Worm (Caenorhabditis elegans) whole organism, L2 larva: Measurements from ENCODE around the gene T06D4.2.

Experiments used
- F13H6.1 ChIP-seq: sonication (generic microtip); optimal IDR thresholded peaks from 2 replicates; lab custom pipeline; 2016; ENCODE audit warnings: missing genetic modification characterization, missing compliant biosample characterization
- Y55F3AM.14 ChIP-seq: fragments of 200-800 bp; sonication (Bioruptor generic); optimal IDR thresholded peaks from 2 replicates; lab custom pipeline; 2018; ENCODE audit warnings: mild to moderate bottlenecking, missing genetic modification characterization, missing compliant biosample characterization
- ZK546.5 ChIP-seq: sonication (generic microtip); optimal IDR thresholded peaks from 2 replicates; lab custom pipeline; 2017; ENCODE audit warnings: missing biosample characterization, missing genetic modification characterization
- alr-1 ChIP-seq: fragments of 150-350 bp; optimal IDR thresholded peaks from 2 replicates; lab custom pipeline; 2014; ENCODE audit warnings: missing biosample characterization, missing genetic modification characterization
- aly-2 ChIP-seq: fragments of 150-350 bp; optimal IDR thresholded peaks from 2 replicates; lab custom pipeline; 2014; ENCODE audit warnings: missing biosample characterization, missing genetic modification characterization
- blmp-1 ChIP-seq: sonication (generic microtip); optimal IDR thresholded peaks from 2 replicates; lab custom pipeline; 2017; ENCODE audit warnings: missing genetic modification characterization, mild to moderate bottlenecking, missing compliant biosample characterization, antibody characterized with exemption, moderate library complexity; ENCODE audit not compliant: insufficient read depth
- ceh-16 ChIP-seq: fragments of 150-350 bp; optimal IDR thresholded peaks from 2 replicates; lab custom pipeline; 2014; ENCODE audit warnings: missing biosample characterization, missing genetic modification characterization
- ceh-82 ChIP-seq: fragments of 150-350 bp; optimal IDR thresholded peaks from 2 replicates; lab custom pipeline; 2014; ENCODE audit warnings: missing biosample characterization, missing genetic modification characterization
- crh-2 ChIP-seq: sonication (generic microtip); optimal IDR thresholded peaks from 2 replicates; lab custom pipeline; 2017; ENCODE audit warnings: missing biosample characterization, missing genetic modification characterization
- elt-1 ChIP-seq: fragments of 150-350 bp; optimal IDR thresholded peaks from 2 replicates; lab custom pipeline; 2014; ENCODE audit warnings: missing biosample characterization, missing genetic modification characterization
- elt-3 ChIP-seq: sonication (generic microtip); optimal IDR thresholded peaks from 2 replicates; lab custom pipeline; 2017; ENCODE audit warnings: missing biosample characterization, missing genetic modification characterization
- gmeb-1 ChIP-seq: fragments of 150-350 bp; optimal IDR thresholded peaks from 2 replicates; lab custom pipeline; 2014; ENCODE audit warnings: missing biosample characterization, missing genetic modification characterization
- lin-11 ChIP-seq: fragments of 150-350 bp; sonication (generic microtip); optimal IDR thresholded peaks from 2 replicates; lab custom pipeline; 2014; ENCODE audit warnings: missing biosample characterization, missing genetic modification characterization, inconsistent platforms, mixed read lengths
- lin-13 ChIP-seq: fragments of 150-350 bp; optimal IDR thresholded peaks from 2 replicates; lab custom pipeline; 2014; ENCODE audit warnings: missing biosample characterization, missing genetic modification reagents, missing genetic modification characterization
- lin-39 ChIP-seq: fragments of 150-350 bp; optimal IDR thresholded peaks from 2 replicates; lab custom pipeline; 2014; ENCODE audit warnings: missing biosample characterization, missing genetic modification reagents, missing genetic modification characterization
- lsy-2 ChIP-seq, 2 experiments: fragments of 150-350 bp in 1 of 2; sonication (generic microtip) in 1 of 2; optimal IDR thresholded peaks; 2 replicates each; lab custom pipeline; 2014 to 2017; ENCODE audit warnings: missing biosample characterization in 2 of 2, missing genetic modification characterization in 2 of 2
- mab-5 ChIP-seq: fragments of 150-350 bp; optimal IDR thresholded peaks from 2 replicates; lab custom pipeline; 2014; ENCODE audit warnings: missing biosample characterization, missing genetic modification characterization
- mbf-1 ChIP-seq: sonication (generic microtip); optimal IDR thresholded peaks from 2 replicates; lab custom pipeline; 2017; ENCODE audit warnings: missing biosample characterization, missing genetic modification characterization
- mdl-1 ChIP-seq, 2 experiments: fragments of 150-350 bp in 1 of 2; sonication (generic microtip) in 1 of 2; optimal IDR thresholded peaks; 2 replicates each; lab custom pipeline; 2017; ENCODE audit warnings: missing biosample characterization in 2 of 2, missing genetic modification characterization in 2 of 2
- nhr-11 ChIP-seq: fragments of 150-350 bp; optimal IDR thresholded peaks from 2 replicates; lab custom pipeline; 2014; ENCODE audit warnings: missing biosample characterization, missing genetic modification characterization
- nhr-237 ChIP-seq: fragments of 150-350 bp; optimal IDR thresholded peaks from 2 replicates; lab custom pipeline; 2014; ENCODE audit warnings: missing biosample characterization, missing genetic modification characterization
- nhr-6 ChIP-seq: fragments of 150-350 bp; optimal IDR thresholded peaks from 2 replicates; lab custom pipeline; 2014; ENCODE audit warnings: missing biosample characterization, missing genetic modification characterization
- nhr-77 ChIP-seq: fragments of 150-350 bp; optimal IDR thresholded peaks from 2 replicates; lab custom pipeline; 2014; ENCODE audit warnings: missing biosample characterization, missing genetic modification characterization
- peb-1 ChIP-seq: fragments of 150-350 bp; optimal IDR thresholded peaks from 2 replicates; lab custom pipeline; 2014; ENCODE audit warnings: missing biosample characterization, missing genetic modification characterization
- sma-3 ChIP-seq: sonication (generic microtip); optimal IDR thresholded peaks from 2 replicates; lab custom pipeline; 2016; ENCODE audit warnings: missing genetic modification reagents, missing genetic modification characterization, missing compliant biosample characterization
- sma-9 ChIP-seq, 2 experiments: fragments of 150-350 bp in 1 of 2; sonication (generic microtip) in 1 of 2; optimal IDR thresholded peaks; 2 replicates each; lab custom pipeline; 2014 to 2016; ENCODE audit warnings: missing genetic modification characterization in 2 of 2, mild to moderate bottlenecking in 1 of 2, missing biosample characterization in 1 of 2, missing compliant biosample characterization in 1 of 2, missing genetic modification reagents in 1 of 2, moderate library complexity in 1 of 2
- unc-39 ChIP-seq: fragments of 150-350 bp; optimal IDR thresholded peaks from 2 replicates; lab custom pipeline; 2014; ENCODE audit warnings: missing biosample characterization, missing genetic modification characterization
- ztf-11 ChIP-seq: sonication (generic microtip); optimal IDR thresholded peaks from 2 replicates; lab custom pipeline; 2017; ENCODE audit warnings: missing biosample characterization, missing genetic modification characterization

The T06D4.2 gene

DNA sequence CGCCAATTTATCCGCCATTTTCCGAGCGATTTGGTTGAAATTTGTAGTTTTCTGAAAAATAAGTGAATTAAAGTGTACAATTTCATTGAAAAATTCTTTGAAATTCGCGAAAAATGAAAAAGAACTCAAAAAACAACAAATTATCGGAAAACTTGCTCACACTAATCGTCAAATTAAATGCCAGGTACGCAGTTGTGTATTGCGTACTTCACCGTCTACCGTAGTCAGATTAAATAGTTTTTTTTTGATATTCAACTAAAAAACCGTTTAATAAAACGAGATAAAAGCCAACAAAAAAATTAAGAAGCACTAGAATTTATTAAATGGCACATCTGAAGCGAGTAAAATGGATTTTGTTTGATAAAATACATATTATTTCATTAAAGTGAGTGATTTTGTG lies 40.8 kb downstream of the T06D4.2 start, which contains the start of gene bath-28:
Gene bath-28 (minus strand): TSS at position 51 of the 400 bp plus-strand sequence.
- TF ChIP-seq elt-3: no peak
- TF ChIP-seq Y55F3AM.14 (GFP tag; lab: Kevin White, UChicago): no peak
- TF ChIP-seq blmp-1: no peak
- no peak for TF ChIP-seq nhr-237 (tag; lab: Kevin White, UChicago)
- TF ChIP-seq aly-2 (tag; lab: Kevin White, UChicago): no peak
- TF ChIP-seq crh-2 (tag; lab: Kevin White, UChicago): no peak
- no peak for TF ChIP-seq lin-39 (tag; lab: Kevin White, UChicago)
- TF ChIP-seq ceh-82 (tag; lab: Kevin White, UChicago): no peak
- no peak for TF ChIP-seq nhr-6 (tag; lab: Kevin White, UChicago)
- no peak for TF ChIP-seq peb-1 (tag; lab: Kevin White, UChicago)
- no peak for TF ChIP-seq gmeb-1
- TF ChIP-seq ztf-11 (tag; lab: Kevin White, UChicago): no peak
- TF ChIP-seq elt-1 (tag; lab: Kevin White, UChicago): no peak
- TF ChIP-seq mab-5 (tag; lab: Kevin White, UChicago): no peak

DNA sequence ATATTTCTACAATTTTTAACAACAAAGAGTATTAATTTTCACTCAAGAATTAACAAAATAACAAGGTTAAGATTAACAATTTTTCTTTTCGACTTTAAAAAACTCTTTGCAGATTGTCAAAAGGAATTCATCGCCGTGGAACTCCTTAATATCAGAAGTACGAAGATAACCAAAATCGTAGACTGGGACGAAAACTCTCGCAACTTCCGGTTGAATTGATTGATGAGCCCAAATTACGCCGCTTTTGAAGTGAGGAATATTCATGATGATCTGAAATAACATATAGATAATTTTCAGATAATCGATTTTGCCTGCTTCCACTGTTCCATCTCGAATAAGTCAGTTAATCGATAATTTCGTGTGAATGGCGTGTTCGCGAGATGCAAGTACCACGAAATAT lies 42.0 kb downstream of the T06D4.2 start, which contains the start of gene F14D2.15:
Gene F14D2.15 (minus strand): TSS at position 101 of the 400 bp plus-strand sequence.
- TF ChIP-seq lsy-2 (tag; optimal IDR thresholded peaks at IDR 0.05; lab: Kevin White, UChicago) (no peak), lin-11 (tag; lab: Kevin White, UChicago) (no peak), mbf-1 (tag; lab: Kevin White, UChicago) (no peak), sma-9 (GFP tag; optimal IDR thresholded peaks at IDR 0.05; lab: Kevin White, UChicago) (no peak), sma-9 (tag; optimal IDR thresholded peaks at IDR 0.05; lab: Kevin White, UChicago) (no peak), sma-3 (GFP tag; lab: Kevin White, UChicago) (no peak), mab-5 (tag; lab: Kevin White, UChicago) (no peak), nhr-11 (tag; lab: Kevin White, UChicago) (no peak)

DNA sequence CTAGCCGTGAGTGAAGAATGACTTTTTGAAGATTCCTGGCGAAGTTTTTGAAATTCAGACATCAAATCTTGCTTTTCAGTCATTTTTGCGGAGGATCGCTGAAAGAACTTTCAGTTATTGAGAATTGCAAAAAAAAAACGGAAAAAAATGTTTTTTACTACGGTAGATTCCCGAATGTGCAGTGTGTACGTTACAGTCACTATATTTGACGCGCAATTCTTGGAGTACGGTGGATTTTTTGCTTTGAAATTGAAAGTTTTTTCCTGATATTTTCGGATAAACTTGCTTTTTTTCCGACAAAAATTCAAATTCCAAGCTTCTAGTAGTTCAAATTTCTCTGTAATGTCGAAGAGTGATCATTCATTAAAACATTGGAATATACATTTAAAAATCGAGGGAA lies 43.7 kb downstream of the T06D4.2 start, which contains the start of gene F14D2.11:
Gene F14D2.11 (minus strand): TSS at position 101 of the 400 bp plus-strand sequence.
- no peak for TF ChIP-seq lin-13
- no peak for TF ChIP-seq ZK546.5 (tag; lab: Kevin White, UChicago)
- TF ChIP-seq lsy-2 (tag; optimal IDR thresholded peaks at IDR 0.05; lab: Kevin White, UChicago): no peak
- TF ChIP-seq ztf-11 (tag; lab: Kevin White, UChicago): no peak
- no peak for TF ChIP-seq F13H6.1 (tag; lab: Kevin White, UChicago)
- TF ChIP-seq sma-3 (GFP tag; lab: Kevin White, UChicago): no peak
- no peak for TF ChIP-seq lin-11 (tag; lab: Kevin White, UChicago)
- no peak for TF ChIP-seq nhr-11 (tag; lab: Kevin White, UChicago)
- TF ChIP-seq elt-3: no peak

- TF ChIP-seq unc-39 (tag; lab: Kevin White, UChicago) (no peak), sma-9 (GFP tag; optimal IDR thresholded peaks at IDR 0.05; lab: Kevin White, UChicago) (no peak), sma-9 (tag; optimal IDR thresholded peaks at IDR 0.05; lab: Kevin White, UChicago) (no peak), ceh-16 (tag; lab: Kevin White, UChicago) (no peak)
Observed at ce11 chrII:3340818-3341217, 44.9 kb downstream of the T06D4.2 start.

ce11 chrII:3340251-3340650 lies 45.5 kb downstream of the T06D4.2 start, which contains the start of gene F14D2.5:
TSS of gene F14D2.5 (plus strand) at chrII:3340551.
- TF ChIP-seq ceh-82 (tag; lab: Kevin White, UChicago): no peak
- no peak for TF ChIP-seq unc-39 (tag; lab: Kevin White, UChicago)
- no peak for TF ChIP-seq gmeb-1
- TF ChIP-seq blmp-1: no peak
- no peak for TF ChIP-seq ceh-16 (tag; lab: Kevin White, UChicago)
- TF ChIP-seq Y55F3AM.14 (GFP tag; lab: Kevin White, UChicago): no peak
- TF ChIP-seq ztf-11 (tag; lab: Kevin White, UChicago): no peak

DNA sequence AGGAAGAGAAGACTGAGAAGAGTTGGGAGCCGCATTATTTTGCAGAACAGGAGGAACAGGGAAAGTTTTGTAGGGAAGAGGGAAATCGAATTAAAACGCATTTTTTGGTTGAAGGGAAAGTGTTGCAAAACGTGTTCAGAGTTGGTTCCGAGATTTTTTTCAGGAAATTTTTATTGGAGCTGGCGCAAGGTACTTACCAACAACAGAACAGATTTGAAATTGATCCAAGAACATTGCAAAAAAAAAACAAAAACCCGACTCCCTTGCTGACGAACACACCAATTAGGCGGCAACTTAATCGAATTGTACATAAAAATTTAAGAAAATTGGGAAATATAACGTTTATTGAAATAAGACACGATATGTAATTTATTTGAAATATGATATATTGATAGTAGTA lies 47.1 kb downstream of the T06D4.2 start, which contains the start of gene F14D2.7:
Gene F14D2.7 (minus strand): TSS at position 101 of the 400 bp plus-strand sequence.
- TF ChIP-seq lin-13: no peak
- no peak for TF ChIP-seq mdl-1 (tag; optimal IDR thresholded peaks at IDR 0.05; lab: Kevin White, UChicago)
- no peak for TF ChIP-seq F13H6.1 (tag; lab: Kevin White, UChicago)
- TF ChIP-seq blmp-1: no peak
- no peak for TF ChIP-seq alr-1 (tag; lab: Kevin White, UChicago)
- TF ChIP-seq nhr-11 (tag; lab: Kevin White, UChicago): no peak
- TF ChIP-seq Y55F3AM.14 (GFP tag; lab: Kevin White, UChicago): no peak
- no peak for TF ChIP-seq nhr-77 (tag; lab: Kevin White, UChicago)
